Worm (Caenorhabditis elegans) whole organism, late embryonic: ENCODE results near the gene dsl-3.

ENCODE experiments used
- C08G9.2 ChIP-seq: sonication (generic microtip); optimal IDR thresholded peaks from 2 replicates; lab custom pipeline; 2016; ENCODE audit warnings: mild to moderate bottlenecking, missing genetic modification characterization, moderate library complexity, missing compliant biosample characterization
- C38D4.7 ChIP-seq: fragments of 200-800 bp; sonication (Bioruptor generic); optimal IDR thresholded peaks from 2 replicates; lab custom pipeline; 2018; ENCODE audit warnings: mild to moderate bottlenecking, missing genetic modification characterization, moderate library complexity, missing compliant biosample characterization
- Y22D7AL.16 ChIP-seq: sonication (generic microtip); optimal IDR thresholded peaks from 2 replicates; lab custom pipeline; 2016; ENCODE audit warnings: missing genetic modification characterization, missing compliant biosample characterization
- ahr-1 ChIP-seq: sonication (generic microtip); optimal IDR thresholded peaks from 2 replicates; lab custom pipeline; 2016; ENCODE audit warnings: missing genetic modification characterization, missing compliant biosample characterization
- ceh-19 ChIP-seq: fragments of 200-800 bp; sonication (Bioruptor generic); optimal IDR thresholded peaks from 2 replicates; lab custom pipeline; 2018; ENCODE audit warnings: mild to moderate bottlenecking, missing genetic modification characterization, missing compliant biosample characterization
- ceh-2 ChIP-seq: sonication (generic microtip); optimal IDR thresholded peaks from 2 replicates; lab custom pipeline; 2016; ENCODE audit warnings: missing genotype, missing genetic modification characterization, missing compliant biosample characterization
- ceh-22 ChIP-seq: sonication (generic microtip); optimal IDR thresholded peaks from 2 replicates; lab custom pipeline; 2017; ENCODE audit warnings: missing biosample characterization, missing genetic modification characterization
- ceh-24 ChIP-seq: sonication (generic microtip); optimal IDR thresholded peaks from 2 replicates; lab custom pipeline; 2016; ENCODE audit warnings: mild to moderate bottlenecking, missing genetic modification characterization, missing compliant biosample characterization
- ceh-30 ChIP-seq: fragments of 150-350 bp; optimal IDR thresholded peaks from 2 replicates; lab custom pipeline; 2014; ENCODE audit warnings: missing biosample characterization, missing genetic modification characterization
- ceh-34 ChIP-seq: sonication (generic microtip); optimal IDR thresholded peaks from 2 replicates; lab custom pipeline; 2016; ENCODE audit warnings: mild to moderate bottlenecking, missing genetic modification characterization, missing compliant biosample characterization
- ceh-45 ChIP-seq: fragments of 200-800 bp; sonication (Bioruptor generic); IDR thresholded peaks from 2 replicates; pipeline ENCODE4 v1.3.6; 2022; ENCODE audit warnings: missing genetic modification reagents, missing genetic modification characterization, missing compliant biosample characterization
- ceh-48 ChIP-seq: sonication (generic microtip); optimal IDR thresholded peaks from 2 replicates; lab custom pipeline; 2016; ENCODE audit warnings: missing genetic modification characterization, inconsistent platforms, missing compliant biosample characterization
- ceh-6 ChIP-seq: fragments of 200-800 bp; sonication (Bioruptor generic); optimal IDR thresholded peaks from 2 replicates; lab custom pipeline; 2018; ENCODE audit warnings: mild to moderate bottlenecking, missing genetic modification characterization, missing compliant biosample characterization
- ceh-9 ChIP-seq: sonication (generic microtip); optimal IDR thresholded peaks from 2 replicates; lab custom pipeline; 2016; ENCODE audit warnings: mild to moderate bottlenecking, missing genetic modification characterization, inconsistent platforms, missing compliant biosample characterization
- dve-1 ChIP-seq: sonication (generic microtip); optimal IDR thresholded peaks from 2 replicates; lab custom pipeline; 2017; ENCODE audit warnings: antibody characterized with exemption, mild to moderate bottlenecking, missing genetic modification characterization, missing compliant biosample characterization
- elt-2 ChIP-seq: sonication (generic microtip); optimal IDR thresholded peaks from 2 replicates; lab custom pipeline; 2016; ENCODE audit warnings: missing genetic modification reagents, missing genetic modification characterization, missing compliant biosample characterization
- ets-4 ChIP-seq: sonication (generic microtip); optimal IDR thresholded peaks from 2 replicates; lab custom pipeline; 2016; ENCODE audit warnings: missing genetic modification characterization, missing compliant biosample characterization
- eyg-1 ChIP-seq: sonication (generic microtip); optimal IDR thresholded peaks from 2 replicates; lab custom pipeline; 2016; ENCODE audit warnings: missing genotype, missing genetic modification characterization, missing compliant biosample characterization
- fkh-10 ChIP-seq: fragments of 150-350 bp; optimal IDR thresholded peaks from 2 replicates; lab custom pipeline; 2014; ENCODE audit warnings: missing biosample characterization, missing genetic modification reagents, missing genetic modification characterization
- fkh-6 ChIP-seq: sonication (generic microtip); optimal IDR thresholded peaks from 2 replicates; lab custom pipeline; 2016; ENCODE audit warnings: missing genetic modification characterization, missing compliant biosample characterization
- hlh-15 ChIP-seq: sonication (generic microtip); optimal IDR thresholded peaks from 2 replicates; lab custom pipeline; 2016; ENCODE audit warnings: missing genetic modification characterization, missing compliant biosample characterization
- hlh-30 ChIP-seq: sonication (generic microtip); optimal IDR thresholded peaks from 2 replicates; lab custom pipeline; 2017; ENCODE audit warnings: antibody characterized with exemption, missing genetic modification characterization, missing compliant biosample characterization; ENCODE audit not compliant: insufficient read depth
- hlh-6 ChIP-seq: sonication (generic microtip); optimal IDR thresholded peaks from 2 replicates; lab custom pipeline; 2016; ENCODE audit warnings: missing genotype, missing genetic modification characterization, missing compliant biosample characterization
- hlh-8 ChIP-seq: sonication (generic microtip); optimal IDR thresholded peaks from 2 replicates; lab custom pipeline; 2016; ENCODE audit warnings: missing genotype, missing genetic modification characterization, missing compliant biosample characterization
- lim-6 ChIP-seq: sonication (generic microtip); optimal IDR thresholded peaks from 2 replicates; lab custom pipeline; 2016; ENCODE audit warnings: missing genetic modification characterization, missing compliant biosample characterization
- nfya-1 ChIP-seq: sonication (generic microtip); optimal IDR thresholded peaks from 2 replicates; lab custom pipeline; 2017; ENCODE audit warnings: missing genetic modification characterization, mild to moderate bottlenecking, missing compliant biosample characterization, antibody characterized with exemption, moderate library complexity
- nhr-11 ChIP-seq: fragments of 150-350 bp; optimal IDR thresholded peaks from 2 replicates; lab custom pipeline; 2014; ENCODE audit warnings: missing biosample characterization, missing genetic modification characterization
- npax-4 ChIP-seq: sonication (generic microtip); optimal IDR thresholded peaks from 2 replicates; lab custom pipeline; 2016; ENCODE audit warnings: missing genetic modification characterization, missing compliant biosample characterization
- odd-2 ChIP-seq: sonication (generic microtip); optimal IDR thresholded peaks from 2 replicates; lab custom pipeline; 2017; ENCODE audit warnings: antibody characterized with exemption, mild to moderate bottlenecking, missing genetic modification characterization, missing compliant biosample characterization
- pag-3 ChIP-seq: sonication (generic microtip); optimal IDR thresholded peaks from 2 replicates; lab custom pipeline; 2016; ENCODE audit warnings: missing compliant biosample characterization, missing genetic modification characterization, borderline replicate concordance
- pax-1 ChIP-seq: fragments of 150-350 bp; optimal IDR thresholded peaks from 2 replicates; lab custom pipeline; 2014; ENCODE audit warnings: missing biosample characterization, missing genetic modification characterization
- pqm-1 ChIP-seq: sonication (generic microtip); optimal IDR thresholded peaks from 2 replicates; lab custom pipeline; 2016; ENCODE audit warnings: missing genetic modification characterization, missing compliant biosample characterization
- pros-1 ChIP-seq: fragments of 150-350 bp; optimal IDR thresholded peaks from 2 replicates; lab custom pipeline; 2014; ENCODE audit warnings: missing biosample characterization, missing genetic modification reagents, missing genetic modification characterization
- ref-2 ChIP-seq: sonication (generic microtip); optimal IDR thresholded peaks from 2 replicates; lab custom pipeline; 2016; ENCODE audit warnings: missing genetic modification characterization, missing compliant biosample characterization
- sox-2 ChIP-seq: fragments of 200-800 bp; sonication (Bioruptor generic); IDR thresholded peaks from 2 replicates; pipeline ENCODE4 v1.3.6; 2022; ENCODE audit warnings: missing genetic modification reagents, missing genetic modification characterization, missing compliant biosample characterization
- sox-4 ChIP-seq: sonication (generic microtip); optimal IDR thresholded peaks from 2 replicates; lab custom pipeline; 2017; ENCODE audit warnings: mild to moderate bottlenecking, missing genetic modification characterization, inconsistent platforms, missing compliant biosample characterization
- tbx-7 ChIP-seq: sonication (generic microtip); optimal IDR thresholded peaks from 2 replicates; lab custom pipeline; 2016; ENCODE audit warnings: missing genotype, missing genetic modification characterization, missing compliant biosample characterization
- unc-3 ChIP-seq, 2 experiments: fragments of 200-800 bp in 1 of 2; sonication (Bioruptor generic) in 1 of 2; sonication (generic microtip) in 1 of 2; conservative IDR thresholded peaks in 1 of 2; optimal IDR thresholded peaks in 1 of 2; 2 replicates each; pipeline versions ENCODE4 v1.3.6 to Lab custom; 2016 to 2022; ENCODE audit warnings: missing compliant biosample characterization in 2 of 2, missing genetic modification characterization in 2 of 2, missing genetic modification reagents in 1 of 2
- unc-55 ChIP-seq: sonication (generic microtip); optimal IDR thresholded peaks from 2 replicates; lab custom pipeline; 2017; ENCODE audit warnings: missing biosample characterization, missing genetic modification reagents, missing genetic modification characterization
- ztf-16 ChIP-seq: sonication (generic microtip); optimal IDR thresholded peaks from 2 replicates; lab custom pipeline; 2017; ENCODE audit warnings: missing genetic modification characterization, missing compliant biosample characterization

dsl-3 gene

DNA sequence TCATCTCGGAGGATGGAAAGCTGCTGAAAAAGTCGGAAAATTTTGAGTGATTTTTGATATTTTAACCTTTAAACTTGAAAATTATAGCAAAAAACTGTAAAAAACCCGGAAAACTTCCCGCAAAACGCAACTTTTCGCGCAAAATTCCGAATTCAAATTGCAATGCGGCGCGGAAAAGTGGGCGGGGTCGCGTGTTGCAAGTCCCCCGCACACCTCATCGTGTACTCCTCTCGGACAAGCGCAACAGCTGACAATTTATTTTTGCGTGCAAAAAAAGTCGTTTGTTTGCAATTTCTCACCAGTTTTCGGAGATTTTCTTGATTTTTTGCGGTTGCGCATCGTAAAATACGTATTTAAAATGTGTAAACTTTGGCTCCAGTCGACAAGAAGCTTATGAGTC lies 14.3 kb upstream of the dsl-3 start, which contains the start of gene npp-8 (continued):
- TF ChIP-seq hlh-6 (peak; percentile 87), dve-1 (tag; lab: Kevin White, UChicago) (peak; percentile 50), elt-2 (tag; lab: Kevin White, UChicago) (peak; percentile 92), ahr-1 (tag; lab: Kevin White, UChicago) (peak; percentile 75), ztf-16 (tag; lab: Kevin White, UChicago) (peak; percentile 87), tbx-7 (peak; percentile 51), ceh-34 (tag; lab: Kevin White, UChicago) (peak; percentile 89), pag-3 (tag; lab: Kevin White, UChicago) (no peak), ceh-45 (no peak), ceh-19 (GFP tag; lab: Kevin White, UChicago) (peak; percentile 88), ceh-30 (tag; lab: Kevin White, UChicago) (peak; percentile 64), ceh-24 (peak; percentile 27), unc-55 (GFP tag; lab: Kevin White, UChicago) (no peak), eyg-1 (tag; lab: Kevin White, UChicago) (no peak), ets-4 (peak; percentile 72), odd-2 (tag; lab: Kevin White, UChicago) (no peak), npax-4 (peak; percentile 34), ceh-2 (tag; lab: Kevin White, UChicago) (peak; percentile 87), pros-1 (tag; lab: Kevin White, UChicago) (no peak), nfya-1 (tag; lab: Kevin White, UChicago) (peak; percentile 89), pax-1 (tag; lab: Kevin White, UChicago) (no peak), hlh-30 (tag; lab: Kevin White, UChicago) (peak; percentile 79), lim-6 (peak; percentile 79), C38D4.7 (GFP tag; lab: Kevin White, UChicago) (peak; percentile 69), ceh-9 (tag; lab: Kevin White, UChicago) (peak; percentile 28), sox-2 (no peak), C08G9.2 (peak; percentile 86)

DNA sequence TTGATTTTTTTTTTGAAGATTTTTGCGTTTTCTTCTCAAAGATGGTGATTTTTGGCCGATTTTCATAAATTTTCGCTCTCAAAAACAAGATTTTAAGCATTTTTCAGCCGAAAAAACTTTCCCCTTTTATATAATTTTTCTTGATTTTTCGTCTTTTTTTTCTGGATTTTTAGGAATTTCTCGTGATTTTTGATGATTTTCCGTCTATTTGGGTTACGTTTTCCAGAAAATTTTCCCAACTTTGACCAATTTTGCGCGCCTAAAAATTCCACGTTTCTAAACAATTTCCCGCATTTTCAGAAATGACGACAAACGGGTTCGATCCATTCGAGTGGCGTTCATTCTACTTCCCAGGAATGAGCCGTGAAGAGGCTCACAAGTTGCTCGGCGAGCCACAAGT lies 13.1 kb upstream of the dsl-3 start, which contains the start of gene ced-2:
TSS of gene ced-2 (plus strand) at position 301 of the 400 bp plus-strand sequence.
- no peak for TF ChIP-seq dve-1 (tag; lab: Kevin White, UChicago)
- no peak for TF ChIP-seq ceh-30 (tag; lab: Kevin White, UChicago)
- no peak for TF ChIP-seq sox-4
- TF ChIP-seq Y22D7AL.16 (tag; lab: Kevin White, UChicago) = no peak
- TF ChIP-seq hlh-15 (tag; lab: Kevin White, UChicago) = no peak
- no peak for TF ChIP-seq ref-2
- no peak for TF ChIP-seq unc-3 (GFP tag; conservative IDR thresholded peaks at IDR 0.05; lab: Robert Waterston, UW)
- TF ChIP-seq unc-3 (tag; optimal IDR thresholded peaks at IDR 0.05; lab: Kevin White, UChicago) = no peak
- no peak for TF ChIP-seq pros-1 (tag; lab: Kevin White, UChicago)
- no peak for TF ChIP-seq ceh-48 (tag; lab: Kevin White, UChicago)
- no peak for TF ChIP-seq ceh-34 (tag; lab: Kevin White, UChicago)
- TF ChIP-seq nhr-11 (tag; lab: Kevin White, UChicago) = no peak
- TF ChIP-seq, all 69 proteins: peak for 0

DNA sequence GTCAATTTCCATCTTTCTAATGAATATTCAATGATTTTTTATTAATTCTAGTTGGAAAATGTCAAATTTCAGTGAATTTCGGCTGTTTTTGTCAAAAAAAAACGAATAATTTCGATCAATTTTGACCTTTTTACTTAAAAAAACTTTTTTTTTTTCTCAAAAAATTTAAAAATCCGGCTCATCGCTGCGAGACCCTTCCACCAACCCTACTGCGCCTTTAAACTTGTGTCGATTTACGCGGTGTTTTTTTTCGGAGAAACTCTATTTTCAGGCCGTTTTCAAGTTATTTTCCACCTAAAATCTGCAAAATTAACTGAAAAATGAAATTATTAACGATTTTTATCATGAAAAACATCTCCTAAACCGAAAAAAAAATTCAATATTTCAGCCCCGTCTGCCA lies 9.3 kb upstream of the dsl-3 start:
- no peak for TF ChIP-seq ceh-22
- TF ChIP-seq fkh-10 (GFP tag; lab: Kevin White, UChicago) = no peak
- TF ChIP-seq fkh-6 (tag; lab: Kevin White, UChicago) = no peak
- no peak for TF ChIP-seq pax-1 (tag; lab: Kevin White, UChicago)
- TF ChIP-seq ceh-34 (tag; lab: Kevin White, UChicago) = no peak
- no peak for TF ChIP-seq pqm-1 (tag; lab: Kevin White, UChicago)
- TF ChIP-seq ceh-6 (GFP tag; lab: Kevin White, UChicago) = no peak
- TF ChIP-seq ahr-1 (tag; lab: Kevin White, UChicago) = no peak
- TF ChIP-seq hlh-8 (tag; lab: Kevin White, UChicago) = no peak
- no peak for TF ChIP-seq ref-2
- TF ChIP-seq ceh-24 = no peak
